Fruit fly (Drosophila melanogaster) ovary, adult (tissue): ENCODE measurements around the gene Cpr30B.

Experiments
- CG17801 ChIP-seq: fragments of 200-800 bp; optimal IDR thresholded peaks from 2 replicates; lab custom pipeline; 2019; ENCODE audit warnings: missing biosample characterization, mild to moderate bottlenecking, missing genetic modification characterization, moderate library complexity; ENCODE audit not compliant: partially characterized antibody

Cpr30B gene

dm6 chr2L:9579538-9579937 lies 36.9 kb downstream of the Cpr30B start, which contains the start of gene CG31709:
Gene CG31709 (minus strand): TSS chr2L:9579638.
- TF ChIP-seq CG17801 (GFP tag; lab: Kevin White, UChicago), result no peak

DNA sequence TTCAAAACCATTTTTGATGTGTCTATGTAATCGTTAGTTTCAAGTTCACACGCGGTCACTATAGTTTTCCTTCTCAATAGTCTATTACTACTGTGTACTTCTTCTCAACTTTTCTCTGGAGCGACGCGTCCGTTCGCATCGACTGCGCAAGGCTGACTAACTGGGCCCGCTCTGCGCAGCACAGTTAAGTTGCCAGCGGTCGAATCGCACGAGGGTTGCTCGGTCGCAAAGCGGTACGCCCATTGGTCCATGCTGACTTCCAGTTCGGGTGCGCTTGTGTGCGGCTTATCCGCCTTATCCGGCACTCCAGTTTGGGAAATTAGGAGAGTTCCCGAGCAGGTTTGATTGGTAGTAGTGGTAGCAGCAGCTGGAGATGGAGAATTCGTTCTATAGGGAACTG lies 38.9 kb downstream of the Cpr30B start, which contains the start of gene gcm:
Gene gcm, minus strand, starts transcription at position 164 of the 400 bp plus-strand sequence.
- TF ChIP-seq CG17801 (GFP tag; lab: Kevin White, UChicago), result no peak

DNA sequence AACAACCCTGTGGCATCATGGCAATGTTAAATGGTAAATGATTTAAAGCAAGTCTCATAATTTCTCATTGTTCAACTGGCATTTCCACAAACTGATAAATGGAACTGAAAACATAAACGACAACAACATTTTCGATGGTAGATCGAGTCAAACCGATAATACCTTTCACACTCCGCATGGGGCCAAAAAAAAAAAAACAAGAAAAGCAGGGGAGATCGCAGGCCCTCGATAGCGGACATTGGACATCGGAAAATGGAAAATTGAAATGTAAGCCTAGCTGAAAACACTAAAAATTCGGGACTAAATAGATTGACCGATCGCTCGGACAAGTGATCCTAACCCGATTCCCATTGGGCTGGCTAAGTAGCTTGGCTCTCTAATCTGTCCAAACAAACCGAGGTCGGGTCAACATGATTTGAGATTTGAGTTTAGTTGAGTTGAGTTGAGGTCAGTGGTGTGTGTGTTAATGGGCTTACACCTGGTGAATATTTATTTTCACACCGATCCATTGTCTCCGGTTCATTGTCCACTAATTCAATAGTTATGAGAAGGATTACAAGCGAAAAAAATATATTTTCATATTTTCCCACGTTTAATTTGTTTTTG lies 41.5 kb downstream of the Cpr30B start:
- no peak for TF ChIP-seq CG17801 (GFP tag; lab: Kevin White, UChicago)

dm6 chr2L:9585942-9586341 lies 43.3 kb downstream of the Cpr30B start:
- no peak for TF ChIP-seq CG17801 (GFP tag; lab: Kevin White, UChicago)

- TF ChIP-seq CG17801 (GFP tag; lab: Kevin White, UChicago), result no peak
These were observed 46.5 kb downstream of the Cpr30B start, which contains the start of gene CG3841 for dm6 chr2L:9589176-9589575. Gene CG3841 (plus strand): TSS chr2L:9589476.

DNA sequence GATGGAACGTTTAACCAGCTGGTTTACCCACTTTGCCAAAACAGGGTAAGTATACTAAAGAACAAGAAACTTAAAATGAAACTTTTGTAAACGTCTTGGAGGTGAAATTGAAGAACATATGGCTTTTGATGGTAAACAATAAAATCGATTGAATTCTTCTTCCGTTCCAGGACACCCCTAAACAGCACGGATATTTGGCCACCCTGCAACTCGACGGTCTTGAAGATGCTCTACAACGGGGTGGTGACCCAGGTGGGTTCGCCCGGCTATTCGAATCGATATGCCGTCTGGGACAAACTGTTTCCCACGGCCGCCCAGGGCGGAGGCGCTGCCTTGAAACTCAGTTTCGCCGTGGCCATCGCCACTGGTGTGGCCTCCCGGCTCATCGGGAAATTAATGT lies 48.5 kb downstream of the Cpr30B start:
- TF ChIP-seq CG17801 (GFP tag; lab: Kevin White, UChicago), result no peak
